Fruit fly (Drosophila melanogaster) S2 (cell line): Measurements from ENCODE around the gene CG33191.

Experiments used
- CG8478 ChIP-seq: fragments of >200 bp; optimal IDR thresholded peaks from 2 replicates; lab custom pipeline; 2018
- CTCF ChIP-seq, 2 experiments: fragments of >200 bp; optimal IDR thresholded peaks; 2 replicates each; lab custom pipeline; 2018

DNA sequence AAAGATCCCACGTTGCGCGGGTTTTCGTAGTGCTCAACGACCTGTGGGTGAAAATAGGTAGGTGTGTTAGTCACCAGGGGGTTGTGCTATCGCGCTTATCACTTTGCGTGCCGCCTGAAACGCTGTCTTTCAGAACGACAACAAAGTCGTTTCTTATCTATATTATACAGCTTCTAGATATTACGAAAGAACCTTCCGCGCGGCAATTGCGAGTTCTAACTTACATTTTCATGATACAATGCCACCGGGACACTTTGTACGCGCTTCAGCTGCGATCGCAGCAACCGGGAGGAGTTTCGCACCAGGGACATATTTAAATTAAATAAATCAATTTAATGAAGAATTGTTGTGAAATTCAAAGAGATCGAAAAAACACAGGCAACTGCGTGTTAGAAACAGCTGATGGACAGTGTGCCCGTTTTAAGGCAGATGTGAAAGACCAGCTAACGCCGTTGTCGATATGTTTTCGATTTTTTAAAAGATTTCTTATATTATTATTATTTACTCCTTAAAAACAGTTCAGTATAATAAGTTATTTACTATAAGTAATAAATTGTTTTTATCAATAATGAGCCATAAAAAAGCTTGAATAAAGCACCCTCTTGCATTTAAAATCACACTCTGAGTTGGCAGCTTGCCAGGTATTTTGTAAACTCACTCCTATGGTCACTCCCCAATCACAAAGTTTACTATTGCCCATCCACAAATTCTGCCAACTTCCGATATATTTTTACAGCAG is 44.2 kb upstream of the CG33191 start, which contains the start of the genes IscU and CG8379:
- TF ChIP-seq CTCF (optimal IDR thresholded peaks at IDR 0.05; lab: Kevin White, UChicago) (no peak), CG8478 (no peak)
